Worm (Caenorhabditis elegans): ENCODE results near the gene F45C12.17.

F45C12.17 gene

ce11 chrII:1688813-1689212, 37.1 kb upstream of the F45C12.17 start, which contains the start of the genes fbxb-18 and fbxb-19:
fbxb-18 (minus strand) TSS chrII:1688913.
fbxb-19 (minus strand) TSS chrII:1689181.
- TF ChIP-seq spr-3 (GFP tag; optimal IDR thresholded peaks at IDR 0.05) (no peak), ceh-28 (tag; optimal IDR thresholded peaks at IDR 0.05) (no peak), mep-1 (tag; optimal IDR thresholded peaks at IDR 0.05) (no peak), daf-16 (GFP tag; optimal IDR thresholded peaks at IDR 0.05) (no peak), daf-16 (tag; optimal IDR thresholded peaks at IDR 0.05) (no peak), hif-1 (tag; optimal IDR thresholded peaks at IDR 0.05) (no peak), aha-1 (tag) (no peak), vab-7 (GFP tag; IDR thresholded peaks at IDR 0.05) (no peak), nhr-6 (tag; optimal IDR thresholded peaks at IDR 0.05) (no peak), dmd-8 (GFP tag; IDR thresholded peaks at IDR 0.05) (no peak), jun-1 (tag; optimal IDR thresholded peaks at IDR 0.05) (no peak), fkh-10 (GFP tag; optimal IDR thresholded peaks at IDR 0.05) (no peak), snpc-4 (tag; optimal IDR thresholded peaks at IDR 0.05) (no peak), daf-12 (tag; optimal IDR thresholded peaks at IDR 0.05) (no peak), lsy-2 (tag; optimal IDR thresholded peaks at IDR 0.05) (no peak), dpl-1 (GFP tag; optimal IDR thresholded peaks at IDR 0.05) (no peak), nhr-102 (tag; optimal IDR thresholded peaks at IDR 0.05) (no peak), saeg-2 (GFP tag; IDR thresholded peaks at IDR 0.05) (no peak), unc-39 (tag; optimal IDR thresholded peaks at IDR 0.05) (no peak), madf-5 (GFP tag; IDR thresholded peaks at IDR 0.05) (no peak)

- TF ChIP-seq mep-1 (tag; optimal IDR thresholded peaks at IDR 0.05) (no peak), pha-4 (GFP tag; IDR thresholded peaks at IDR 0.05) (no peak), pha-4 (tag; optimal IDR thresholded peaks at IDR 0.05) (no peak), R02D3.7 (tag; optimal IDR thresholded peaks at IDR 0.05) (no peak), duxl-1 (tag; optimal IDR thresholded peaks at IDR 0.05; ENCODE audit: poor library complexity) (no peak), lin-39 (tag; optimal IDR thresholded peaks at IDR 0.05) (no peak), nhr-237 (tag; optimal IDR thresholded peaks at IDR 0.05) (no peak), F10B5.3 (tag; optimal IDR thresholded peaks at IDR 0.05) (no peak), nhr-10 (tag; optimal IDR thresholded peaks at IDR 0.05) (no peak), dmd-8 (GFP tag; IDR thresholded peaks at IDR 0.05) (no peak), sdz-12 (GFP tag; optimal IDR thresholded peaks at IDR 0.05) (no peak), zag-1 (tag; optimal IDR thresholded peaks at IDR 0.05) (no peak), nhr-41 (GFP tag; IDR thresholded peaks at IDR 0.05) (no peak)
These were observed 34.9 kb upstream of the F45C12.17 start, which contains the start of gene fbxc-22 for ce11 chrII:1691011-1691410. fbxc-22 (minus strand) TSS chrII:1691111.

- no peak for TF ChIP-seq D1046.2 (GFP tag; IDR thresholded peaks at IDR 0.05)
- TF ChIP-seq fos-1 (tag; optimal IDR thresholded peaks at IDR 0.05): no peak
- TF ChIP-seq nhr-11 (tag; optimal IDR thresholded peaks at IDR 0.05): no peak
- TF ChIP-seq set-16 (GFP tag; IDR thresholded peaks at IDR 0.05): no peak
- no peak for TF ChIP-seq F44E2.7 (GFP tag; IDR thresholded peaks at IDR 0.05)
- no peak for TF ChIP-seq Y48G9A.11 (GFP tag; IDR thresholded peaks at IDR 0.05)
- no peak for TF ChIP-seq F26F4.8 (GFP tag; conservative IDR thresholded peaks at IDR 0.05)
- no peak for TF ChIP-seq mxl-3 (GFP tag; optimal IDR thresholded peaks at IDR 0.05)
- no peak for TF ChIP-seq nhr-76 (tag; optimal IDR thresholded peaks at IDR 0.05)
These were observed 33.1 kb upstream of the F45C12.17 start, which contains the start of gene fbxc-21 for ce11 chrII:1692827-1693226. fbxc-21 (minus strand) TSS chrII:1692927.

ce11 chrII:1694530-1694929, 31.4 kb upstream of the F45C12.17 start, which contains the start of gene fbxc-26:
fbxc-26 (minus strand) TSS chrII:1694630.
- TF ChIP-seq F44E2.7 (GFP tag; IDR thresholded peaks at IDR 0.05) (no peak), dmd-8 (GFP tag; IDR thresholded peaks at IDR 0.05) (no peak), egl-27 (tag; optimal IDR thresholded peaks at IDR 0.05) (no peak), saeg-2 (GFP tag; IDR thresholded peaks at IDR 0.05) (no peak), daf-8 (GFP tag; IDR thresholded peaks at IDR 0.05) (no peak), aha-1 (tag) (no peak), lir-3 (tag; optimal IDR thresholded peaks at IDR 0.05) (no peak), ctbp-1 (GFP tag; IDR thresholded peaks at IDR 0.05) (no peak), daf-12 (tag; optimal IDR thresholded peaks at IDR 0.05) (no peak), fkh-10 (GFP tag; optimal IDR thresholded peaks at IDR 0.05) (no peak), nhr-25 (tag; optimal IDR thresholded peaks at IDR 0.05; ENCODE audit: borderline replicate concordance, insufficient read depth) (no peak), fos-1 (tag; optimal IDR thresholded peaks at IDR 0.05) (no peak), nhr-6 (tag; optimal IDR thresholded peaks at IDR 0.05) (no peak), gei-8 (GFP tag; optimal IDR thresholded peaks at IDR 0.05) (no peak), aly-2 (tag; optimal IDR thresholded peaks at IDR 0.05) (no peak), hlh-11 (tag; optimal IDR thresholded peaks at IDR 0.05) (no peak), lin-13 (GFP tag; optimal IDR thresholded peaks at IDR 0.05) (no peak), nhr-237 (tag; optimal IDR thresholded peaks at IDR 0.05) (no peak)
